Worm (Caenorhabditis elegans) whole organism, young adult: Measurements from ENCODE around the gene F21D5.3.

Experiments used
- B0035.1 ChIP-seq: sonication (generic microtip); optimal IDR thresholded peaks from 2 replicates; lab custom pipeline; 2016; ENCODE audit warnings: missing genetic modification characterization, mild to moderate bottlenecking, missing compliant biosample characterization, missing genotype, missing genetic modification reagents
- B0261.1 ChIP-seq: sonication (generic microtip); optimal IDR thresholded peaks from 2 replicates; lab custom pipeline; 2016; ENCODE audit warnings: mild to moderate bottlenecking, missing genetic modification characterization, moderate library complexity, missing compliant biosample characterization
- D2030.7 ChIP-seq: fragments of 200-800 bp; sonication (Bioruptor generic); IDR thresholded peaks from 2 replicates; pipeline ENCODE4 v1.3.6; 2022; ENCODE audit warnings: missing genetic modification reagents, missing genetic modification characterization, missing compliant biosample characterization
- F22D6.2 ChIP-seq: sonication (generic microtip); optimal IDR thresholded peaks from 2 replicates; lab custom pipeline; 2016; ENCODE audit warnings: mild to moderate bottlenecking, missing genetic modification characterization, missing compliant biosample characterization
- F33H1.4 ChIP-seq: fragments of 200-800 bp; sonication (Bioruptor generic); IDR thresholded peaks from 2 replicates; pipeline ENCODE4 v1.3.6; 2022; ENCODE audit warnings: missing genetic modification reagents, missing genetic modification characterization, missing compliant biosample characterization
- F49E8.2 ChIP-seq: sonication (generic microtip); optimal IDR thresholded peaks from 3 replicates; lab custom pipeline; 2017; ENCODE audit warnings: missing genetic modification characterization, mild to moderate bottlenecking, missing compliant biosample characterization, antibody characterized with exemption, moderate library complexity; ENCODE audit not compliant: insufficient read depth
- F55B11.4 ChIP-seq: sonication (generic microtip); optimal IDR thresholded peaks from 2 replicates; lab custom pipeline; 2016; ENCODE audit warnings: missing compliant biosample characterization, missing genetic modification characterization, borderline replicate concordance; ENCODE audit not compliant: insufficient read depth
- F57C9.4 ChIP-seq: sonication (generic microtip); optimal IDR thresholded peaks from 2 replicates; lab custom pipeline; 2017; ENCODE audit warnings: mild to moderate bottlenecking, missing genetic modification characterization, missing compliant biosample characterization
- K11D2.4 ChIP-seq: fragments of 200-800 bp; sonication (Bioruptor generic); IDR thresholded peaks from 2 replicates; pipeline ENCODE4 v1.3.6; 2022; ENCODE audit warnings: missing genetic modification reagents, missing genetic modification characterization, missing compliant biosample characterization
- K12H6.12 ChIP-seq: fragments of 200-800 bp; sonication (Bioruptor generic); optimal IDR thresholded peaks from 2 replicates; lab custom pipeline; 2018; ENCODE audit warnings: mild to moderate bottlenecking, missing genetic modification characterization, missing compliant biosample characterization
- T07F8.4 ChIP-seq: sonication (generic microtip); optimal IDR thresholded peaks from 2 replicates; lab custom pipeline; 2016; ENCODE audit warnings: mild to moderate bottlenecking, missing genetic modification characterization, moderate library complexity, missing compliant biosample characterization
- T26A5.8 ChIP-seq: sonication (generic microtip); optimal IDR thresholded peaks from 2 replicates; lab custom pipeline; 2016; ENCODE audit warnings: missing genetic modification characterization, missing compliant biosample characterization
- Y67H2A.10 ChIP-seq: fragments of 200-800 bp; sonication (Bioruptor generic); conservative IDR thresholded peaks from 2 replicates; pipeline ENCODE4 v1.3.6; 2022; ENCODE audit warnings: missing genetic modification reagents, missing genetic modification characterization, missing compliant biosample characterization
- Y95B8A.8 ChIP-seq: fragments of 200-800 bp; sonication (Bioruptor generic); IDR thresholded peaks from 2 replicates; pipeline ENCODE4 v1.3.6; 2022; ENCODE audit warnings: missing genetic modification reagents, missing genetic modification characterization, missing compliant biosample characterization
- atf-7 ChIP-seq: sonication (generic microtip); optimal IDR thresholded peaks from 2 replicates; lab custom pipeline; 2017; ENCODE audit warnings: mild to moderate bottlenecking, missing genetic modification characterization, missing compliant biosample characterization
- athp-1 ChIP-seq: sonication (generic microtip); optimal IDR thresholded peaks from 2 replicates; lab custom pipeline; 2017; ENCODE audit warnings: mild to moderate bottlenecking, missing genetic modification characterization, missing compliant biosample characterization
- cebp-1 ChIP-seq, 2 experiments: fragments of 200-800 bp in 1 of 2; sonication (Bioruptor generic) in 1 of 2; sonication (generic microtip) in 1 of 2; IDR thresholded peaks in 1 of 2; optimal IDR thresholded peaks in 1 of 2; 2 replicates each; pipeline versions ENCODE4 v1.3.6 to Lab custom; 2017 to 2022; ENCODE audit warnings: missing compliant biosample characterization in 2 of 2, missing genetic modification characterization in 2 of 2, mild to moderate bottlenecking in 1 of 2, missing genetic modification reagents in 1 of 2, moderate library complexity in 1 of 2
- cebp-2 ChIP-seq: fragments of 200-800 bp; sonication (Bioruptor generic); IDR thresholded peaks from 2 replicates; pipeline ENCODE4 v1.3.6; 2022; ENCODE audit warnings: missing genetic modification characterization, missing compliant biosample characterization
- ceh-100 ChIP-seq: fragments of 200-800 bp; sonication (Bioruptor generic); IDR thresholded peaks from 2 replicates; pipeline ENCODE4 v1.3.6; 2022; ENCODE audit warnings: missing genetic modification reagents, missing genetic modification characterization, missing compliant biosample characterization
- ceh-91 ChIP-seq: fragments of 200-800 bp; sonication (Bioruptor generic); IDR thresholded peaks from 2 replicates; pipeline ENCODE4 v1.3.6; 2022; ENCODE audit warnings: missing genetic modification reagents, missing genetic modification characterization, missing compliant biosample characterization
- efl-1 ChIP-seq: fragments of 150-350 bp; optimal IDR thresholded peaks from 2 replicates; lab custom pipeline; 2014; ENCODE audit warnings: missing biosample characterization, missing genetic modification reagents, missing genetic modification characterization
- egl-44 ChIP-seq: fragments of 200-800 bp; sonication (Bioruptor generic); IDR thresholded peaks from 2 replicates; pipeline ENCODE4 v1.3.6; 2022; ENCODE audit warnings: missing genetic modification reagents, missing genetic modification characterization, missing compliant biosample characterization
- egrh-3 ChIP-seq: fragments of 200-800 bp; sonication (Bioruptor generic); IDR thresholded peaks from 2 replicates; pipeline ENCODE4 v1.3.6; 2022; ENCODE audit warnings: missing genetic modification reagents, missing genetic modification characterization, missing compliant biosample characterization
- hlh-12 ChIP-seq: sonication (generic microtip); optimal IDR thresholded peaks from 2 replicates; lab custom pipeline; 2016; ENCODE audit warnings: missing genetic modification characterization, missing compliant biosample characterization
- hlh-26 ChIP-seq: fragments of 200-800 bp; sonication (Bioruptor generic); conservative IDR thresholded peaks from 2 replicates; pipeline ENCODE4 v1.3.6; 2022; ENCODE audit warnings: missing genetic modification reagents, missing genetic modification characterization, missing compliant biosample characterization
- hmg-20 ChIP-seq: fragments of 200-800 bp; sonication (Bioruptor generic); IDR thresholded peaks from 2 replicates; pipeline ENCODE4 v1.3.6; 2022; ENCODE audit warnings: missing genetic modification reagents, missing genetic modification characterization, missing compliant biosample characterization
- let-607 ChIP-seq, 2 experiments: fragments of 200-800 bp in 1 of 2; sonication (Bioruptor generic) in 1 of 2; sonication (generic microtip) in 1 of 2; optimal IDR thresholded peaks; 2 replicates each; lab custom pipeline; 2016 to 2018; ENCODE audit warnings: mild to moderate bottlenecking in 2 of 2, missing compliant biosample characterization in 2 of 2, missing genetic modification characterization in 2 of 2, moderate library complexity in 2 of 2, missing genotype in 1 of 2
- lin-26 ChIP-seq: fragments of 200-800 bp; sonication (Bioruptor generic); IDR thresholded peaks from 2 replicates; pipeline ENCODE4 v1.3.6; 2022; ENCODE audit warnings: missing genetic modification reagents, missing genetic modification characterization, missing compliant biosample characterization
- lin-54 ChIP-seq: fragments of 200-800 bp; sonication (Bioruptor generic); optimal IDR thresholded peaks from 2 replicates; lab custom pipeline; 2018; ENCODE audit warnings: mild to moderate bottlenecking, missing genetic modification characterization, missing compliant biosample characterization
- lsl-1 ChIP-seq: fragments of 200-800 bp; sonication (Bioruptor generic); optimal IDR thresholded peaks from 2 replicates; lab custom pipeline; 2018; ENCODE audit warnings: mild to moderate bottlenecking, missing genetic modification characterization, moderate library complexity, missing compliant biosample characterization
- madf-10 ChIP-seq: sonication (generic microtip); optimal IDR thresholded peaks from 2 replicates; lab custom pipeline; 2016; ENCODE audit warnings: mild to moderate bottlenecking, missing genetic modification characterization, missing compliant biosample characterization
- madf-3 ChIP-seq: fragments of 200-800 bp; sonication (Bioruptor generic); IDR thresholded peaks from 2 replicates; pipeline ENCODE4 v1.3.6; 2022; ENCODE audit warnings: missing genetic modification reagents, missing genetic modification characterization, missing compliant biosample characterization
- madf-8 ChIP-seq: fragments of 200-800 bp; sonication (Bioruptor generic); conservative IDR thresholded peaks from 2 replicates; pipeline ENCODE4 v1.3.6; 2022; ENCODE audit warnings: missing genetic modification reagents, missing genetic modification characterization, missing compliant biosample characterization
- mcd-1 ChIP-seq: fragments of 200-800 bp; sonication (Bioruptor generic); IDR thresholded peaks from 2 replicates; pipeline ENCODE4 v1.3.6; 2022; ENCODE audit warnings: missing genetic modification reagents, missing genetic modification characterization, missing compliant biosample characterization
- mel-28 ChIP-seq: sonication (generic microtip); optimal IDR thresholded peaks from 2 replicates; lab custom pipeline; 2016; ENCODE audit warnings: borderline replicate concordance, mild to moderate bottlenecking, missing genetic modification characterization, missing compliant biosample characterization
- nhr-80 ChIP-seq: sonication (generic microtip); optimal IDR thresholded peaks from 2 replicates; lab custom pipeline; 2016; ENCODE audit warnings: missing genetic modification characterization, missing compliant biosample characterization
- pha-4 ChIP-seq: fragments of 150-350 bp; sonication (generic microtip); optimal IDR thresholded peaks from 2 replicates; lab custom pipeline; 2014; ENCODE audit warnings: missing biosample characterization, missing genetic modification reagents, missing genetic modification characterization
- rec-8 ChIP-seq, 2 experiments: sonication (generic microtip); optimal IDR thresholded peaks; 2 replicates each; lab custom pipeline; 2016; ENCODE audit warnings: mild to moderate bottlenecking in 2 of 2, missing genetic modification characterization in 2 of 2, missing genetic modification reagents in 2 of 2, missing genotype in 2 of 2, missing biosample characterization in 1 of 2, missing compliant biosample characterization in 1 of 2, moderate library complexity in 1 of 2
- rpc-1 ChIP-seq, 2 experiments: fragments of 150-350 bp in 1 of 2; sonication (generic microtip) in 1 of 2; optimal IDR thresholded peaks; 2 replicates each; lab custom pipeline; 2014 to 2018; ENCODE audit warnings: missing biosample characterization in 1 of 2, missing genetic modification characterization in 1 of 2, missing genetic modification reagents in 1 of 2, missing genotype in 1 of 2
- sea-2 ChIP-seq: fragments of 200-800 bp; sonication (Bioruptor generic); IDR thresholded peaks from 2 replicates; pipeline ENCODE4 v1.3.6; 2022; ENCODE audit warnings: missing genetic modification characterization, missing compliant biosample characterization
- tbp1 ChIP-seq: fragments of 200-800 bp; sonication (Bioruptor generic); optimal IDR thresholded peaks from 2 replicates; lab custom pipeline; 2018; ENCODE audit warnings: mild to moderate bottlenecking, missing genetic modification characterization, missing compliant biosample characterization
- tbx-9 ChIP-seq: sonication (generic microtip); optimal IDR thresholded peaks from 2 replicates; lab custom pipeline; 2016; ENCODE audit warnings: borderline replicate concordance, missing genetic modification characterization, inconsistent platforms, missing compliant biosample characterization
- zfh-2 ChIP-seq: fragments of 200-800 bp; sonication (Bioruptor generic); conservative IDR thresholded peaks from 2 replicates; pipeline ENCODE4 v1.3.6; 2022; ENCODE audit warnings: missing genetic modification reagents, missing genetic modification characterization, missing compliant biosample characterization
- ztf-18 ChIP-seq: sonication (generic microtip); optimal IDR thresholded peaks from 2 replicates; lab custom pipeline; 2016; ENCODE audit warnings: missing genotype, mild to moderate bottlenecking, missing genetic modification characterization, missing compliant biosample characterization
- ztf-26 ChIP-seq: sonication (generic microtip); optimal IDR thresholded peaks from 2 replicates; lab custom pipeline; 2017; ENCODE audit warnings: missing genetic modification characterization, missing compliant biosample characterization
- ztf-6 ChIP-seq: fragments of 200-800 bp; sonication (Bioruptor generic); IDR thresholded peaks from 2 replicates; pipeline ENCODE4 v1.3.6; 2022; ENCODE audit warnings: missing genetic modification reagents, missing genetic modification characterization, missing compliant biosample characterization

Gene F21D5.3

DNA sequence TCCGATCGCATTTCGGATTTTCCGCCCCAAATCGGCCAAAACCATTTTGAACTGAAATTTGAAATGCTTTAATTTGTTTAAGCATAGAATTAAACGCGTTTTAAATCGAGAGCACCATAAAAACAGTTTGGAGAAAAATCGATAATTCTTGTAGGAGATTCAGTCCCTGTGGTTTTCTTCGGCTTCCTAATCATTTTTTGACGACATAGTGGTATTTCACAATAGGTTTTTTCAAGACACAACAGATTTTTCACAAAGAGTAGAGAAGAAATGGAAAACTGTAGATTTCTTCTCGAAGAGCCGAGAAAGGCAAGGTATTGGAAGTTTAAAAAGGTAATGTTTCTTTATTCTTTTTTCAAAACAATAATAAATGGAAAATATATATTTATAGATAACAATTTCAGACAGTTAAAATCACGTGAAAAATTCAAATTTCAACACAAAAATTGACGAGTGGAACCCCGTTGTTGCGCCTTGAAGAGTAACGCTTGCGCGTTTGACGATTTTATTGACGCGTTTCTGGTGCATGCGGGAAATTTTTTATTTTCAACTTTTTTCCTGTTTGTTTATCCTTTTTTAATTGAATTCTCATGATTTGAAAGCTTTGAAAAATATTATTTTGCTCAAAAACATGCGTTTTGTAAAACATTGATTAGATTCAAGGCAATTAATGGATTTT, 13.2 kb downstream of the F21D5.3 start, which contains the start of gene F21D5.7 (continued):
- no peak for TF ChIP-seq F57C9.4 (tag; lab: Kevin White, UChicago)
- TF ChIP-seq B0261.1: no peak
- no peak for TF ChIP-seq hlh-12 (tag; lab: Kevin White, UChicago)
- TF ChIP-seq F22D6.2: no peak
- peak; percentile 19 for TF ChIP-seq K12H6.12
- TF ChIP-seq zfh-2 (GFP tag; lab: Robert Waterston, UW): no peak
- no peak for TF ChIP-seq sea-2
- peak; percentile 29; the same call in 1 of the 2 replicates for TF ChIP-seq hmg-20 (GFP tag; lab: Robert Waterston, UW)
- TF ChIP-seq madf-8: peak; percentile 36
- TF ChIP-seq nhr-80: peak; percentile 67
- TF ChIP-seq Y95B8A.8 (GFP tag; lab: Robert Waterston, UW): no peak
- peak; percentile 89 for TF ChIP-seq lin-54
- peak; percentile 75 for TF ChIP-seq mcd-1 (GFP tag; lab: Robert Waterston, UW)
- TF ChIP-seq ztf-6 (GFP tag; lab: Robert Waterston, UW): no peak
- no peak for TF ChIP-seq F55B11.4 (tag; lab: Kevin White, UChicago)
- TF ChIP-seq D2030.7 (GFP tag; lab: Robert Waterston, UW): peak; percentile 27; the same call in 1 of the 2 replicates
- TF ChIP-seq ztf-18 (tag; lab: Kevin White, UChicago): peak; percentile 96
- peak; percentile 41 for TF ChIP-seq F33H1.4 (GFP tag; lab: Robert Waterston, UW)
- TF ChIP-seq cebp-1 (GFP tag; IDR thresholded peaks at IDR 0.05; lab: Robert Waterston, UW): peak; percentile 22; the same call in 1 of the 2 replicates
- TF ChIP-seq cebp-1 (tag; optimal IDR thresholded peaks at IDR 0.05; lab: Kevin White, UChicago): peak; percentile 93
- peak; percentile 71; the same call in 1 of the 2 replicates for TF ChIP-seq K11D2.4 (GFP tag; lab: Robert Waterston, UW)
- TF ChIP-seq F49E8.2 (tag; lab: Kevin White, UChicago): no peak
- no peak for TF ChIP-seq cebp-2
- TF ChIP-seq pha-4 (tag; lab: Kevin White, UChicago): peak; percentile 25
- no peak for TF ChIP-seq lin-26 (GFP tag; lab: Robert Waterston, UW)
- no peak for TF ChIP-seq tbx-9 (tag; lab: Kevin White, UChicago)
- TF ChIP-seq egrh-3: no peak
- no peak for TF ChIP-seq T07F8.4 (tag; lab: Kevin White, UChicago)
- TF ChIP-seq hlh-26 (GFP tag; lab: Robert Waterston, UW): no peak
- TF ChIP-seq Y67H2A.10 (GFP tag; lab: Robert Waterston, UW): no peak
- TF ChIP-seq B0035.1 (tag; lab: Kevin White, UChicago): no peak
- TF ChIP-seq lsl-1 (GFP tag; lab: Kevin White, UChicago): peak; percentile 55
- TF ChIP-seq ztf-26 (tag; lab: Kevin White, UChicago): no peak
- no peak for TF ChIP-seq madf-3 (GFP tag; lab: Robert Waterston, UW)
- no peak for TF ChIP-seq rpc-1 (optimal IDR thresholded peaks at IDR 0.05; lab: Kevin White, UChicago)
- TF ChIP-seq rpc-1 (tag; optimal IDR thresholded peaks at IDR 0.05; lab: Kevin White, UChicago): no peak
- no peak for TF ChIP-seq mel-28
- TF ChIP-seq tbp1 (GFP tag; lab: Kevin White, UChicago): peak; percentile 55
- TF ChIP-seq ceh-91 (GFP tag; lab: Robert Waterston, UW): no peak
- TF ChIP-seq ceh-100: no peak
- no peak for TF ChIP-seq T26A5.8 (tag; lab: Kevin White, UChicago)
- TF ChIP-seq let-607 (tag; optimal IDR thresholded peaks at IDR 0.05; lab: Kevin White, UChicago): peak; percentile 97
- TF ChIP-seq madf-10 (tag; lab: Kevin White, UChicago): peak; percentile 69
- no peak for TF ChIP-seq rec-8 (tag; optimal IDR thresholded peaks at IDR 0.05; lab: Kevin White, UChicago)
- peak; percentile 28 for TF ChIP-seq atf-7 (tag; lab: Kevin White, UChicago)
- TF ChIP-seq egl-44 (GFP tag; lab: Robert Waterston, UW): no peak
- TF ChIP-seq efl-1: peak; percentile 37
- no peak for TF ChIP-seq athp-1 (tag; lab: Kevin White, UChicago)
